Worm (Caenorhabditis elegans) whole organism, early embryonic: ENCODE measurements around the gene Y46E12A.5.

ENCODE experiments used
- B0310.2 ChIP-seq: sonication (generic microtip); optimal IDR thresholded peaks from 2 replicates; lab custom pipeline; 2016; ENCODE audit warnings: mild to moderate bottlenecking, missing genetic modification characterization, missing compliant biosample characterization
- F13C5.2 ChIP-seq: sonication (generic microtip); optimal IDR thresholded peaks from 2 replicates; lab custom pipeline; 2017; ENCODE audit warnings: mild to moderate bottlenecking, missing genetic modification characterization, inconsistent platforms, missing compliant biosample characterization
- aly-1 ChIP-seq: sonication (generic microtip); optimal IDR thresholded peaks from 2 replicates; lab custom pipeline; 2016; ENCODE audit warnings: missing genetic modification characterization, missing compliant biosample characterization
- ama-1 ChIP-seq: fragments of 150-350 bp; optimal IDR thresholded peaks from 2 replicates; lab custom pipeline; 2014
- ceh-13 ChIP-seq: fragments of 200-800 bp; sonication (Bioruptor generic); optimal IDR thresholded peaks from 2 replicates; lab custom pipeline; 2018; ENCODE audit warnings: mild to moderate bottlenecking, missing genetic modification characterization, missing compliant biosample characterization
- ceh-36 ChIP-seq: sonication (generic microtip); optimal IDR thresholded peaks from 2 replicates; lab custom pipeline; 2016; ENCODE audit warnings: missing genetic modification characterization, inconsistent platforms, missing compliant biosample characterization
- ets-7 ChIP-seq: sonication (generic microtip); optimal IDR thresholded peaks from 2 replicates; lab custom pipeline; 2016; ENCODE audit warnings: missing genotype, missing genetic modification characterization, missing compliant biosample characterization
- flt-1 ChIP-seq: fragments of 200-800 bp; sonication (Bioruptor generic); IDR thresholded peaks from 2 replicates; pipeline ENCODE4 v1.3.6; 2022; ENCODE audit warnings: missing genetic modification characterization, missing compliant biosample characterization
- hmbx-1 ChIP-seq: sonication (generic microtip); optimal IDR thresholded peaks from 2 replicates; lab custom pipeline; 2016; ENCODE audit warnings: mild to moderate bottlenecking, missing genetic modification characterization, missing compliant biosample characterization
- hmg-4 ChIP-seq: fragments of 200-800 bp; sonication (Bioruptor generic); optimal IDR thresholded peaks from 2 replicates; lab custom pipeline; 2018; ENCODE audit warnings: mild to moderate bottlenecking, missing genetic modification characterization, missing compliant biosample characterization
- hnd-1 ChIP-seq: sonication (generic microtip); optimal IDR thresholded peaks from 2 replicates; lab custom pipeline; 2016; ENCODE audit warnings: missing genetic modification characterization, missing compliant biosample characterization
- pes-1 ChIP-seq: fragments of 200-800 bp; sonication (Bioruptor generic); IDR thresholded peaks from 2 replicates; pipeline ENCODE4 v1.3.6; 2022; ENCODE audit warnings: missing genetic modification reagents, missing genetic modification characterization, missing compliant biosample characterization
- scrt-1 ChIP-seq: fragments of 200-800 bp; sonication (Bioruptor generic); IDR thresholded peaks from 2 replicates; pipeline ENCODE4 v1.3.6; 2022; ENCODE audit warnings: missing genetic modification characterization, missing compliant biosample characterization
- sea-1 ChIP-seq: fragments of 200-800 bp; sonication (Bioruptor generic); conservative IDR thresholded peaks from 2 replicates; pipeline ENCODE4 v1.3.6; 2022; ENCODE audit warnings: missing genetic modification characterization, missing compliant biosample characterization
- tbx-11 ChIP-seq: fragments of 200-800 bp; sonication (Bioruptor generic); IDR thresholded peaks from 2 replicates; pipeline ENCODE4 v1.3.6; 2022; ENCODE audit warnings: missing genetic modification characterization, missing compliant biosample characterization
- tbx-37 ChIP-seq: fragments of 200-800 bp; sonication (Bioruptor generic); conservative IDR thresholded peaks from 2 replicates; pipeline ENCODE4 v1.3.6; 2022; ENCODE audit warnings: missing genetic modification reagents, missing genetic modification characterization, missing compliant biosample characterization
- tra-4 ChIP-seq: sonication (generic microtip); optimal IDR thresholded peaks from 2 replicates; lab custom pipeline; 2017; ENCODE audit warnings: missing genetic modification characterization, missing compliant biosample characterization

The Y46E12A.5 gene

ce11 chrIII:1769993-1770392 is 11.9 kb upstream of the Y46E12A.5 start, which contains the start of gene tbx-43:
Gene tbx-43, minus strand, starts transcription at chrIII:1770093.
- no peak for TF ChIP-seq F13C5.2

DNA sequence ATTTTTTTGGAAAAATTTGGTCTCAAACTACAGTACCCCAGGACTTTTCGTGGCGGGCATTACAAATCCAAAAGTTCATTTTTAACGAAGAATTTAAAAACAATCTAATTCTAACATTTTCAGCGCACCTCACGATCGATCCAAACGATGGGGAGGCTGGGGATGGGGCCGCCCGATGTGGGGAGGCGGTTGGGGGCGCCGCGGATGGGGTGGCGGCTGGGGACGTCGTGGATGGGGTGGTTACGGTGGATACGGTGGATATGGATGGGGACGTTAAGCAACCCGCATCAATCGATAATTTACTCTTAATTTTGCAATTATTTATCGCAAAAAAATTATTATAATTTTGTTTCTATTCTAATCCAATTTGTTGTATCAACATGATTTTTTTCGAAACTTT is 6.4 kb upstream of the Y46E12A.5 start:
- no peak for TF ChIP-seq tra-4 (tag; lab: Kevin White, UChicago)

DNA sequence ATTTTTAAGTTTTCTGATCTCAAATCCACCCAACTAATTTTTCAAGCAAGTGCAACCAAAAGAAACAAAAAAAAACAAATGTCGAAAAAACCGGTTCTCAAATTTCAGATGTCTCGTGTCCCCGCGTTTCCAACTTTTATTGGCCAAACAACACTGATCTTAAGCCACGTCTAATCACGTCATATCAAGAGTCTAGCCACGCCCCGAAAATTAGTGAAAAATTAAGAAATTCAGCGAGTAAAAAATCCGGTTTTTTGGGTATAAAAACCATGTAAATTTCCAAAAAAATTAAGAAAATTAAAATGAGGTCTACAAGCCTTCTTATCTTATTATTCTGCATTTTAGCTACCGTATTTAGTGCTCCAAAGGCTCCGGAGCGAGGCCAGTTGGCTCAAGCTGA is 5.2 kb upstream of the Y46E12A.5 start, which contains the start of gene cnc-6:
cnc-6 (plus strand) TSS at position 301 of the 400 bp plus-strand sequence.
- TF ChIP-seq ama-1 (lab: Kevin White, UChicago) = no peak
- TF ChIP-seq hmbx-1 = no peak
- no peak for TF ChIP-seq ceh-13
- TF ChIP-seq B0310.2 (tag; lab: Kevin White, UChicago) = no peak
- no peak for TF ChIP-seq ets-7 (tag; lab: Kevin White, UChicago)

DNA sequence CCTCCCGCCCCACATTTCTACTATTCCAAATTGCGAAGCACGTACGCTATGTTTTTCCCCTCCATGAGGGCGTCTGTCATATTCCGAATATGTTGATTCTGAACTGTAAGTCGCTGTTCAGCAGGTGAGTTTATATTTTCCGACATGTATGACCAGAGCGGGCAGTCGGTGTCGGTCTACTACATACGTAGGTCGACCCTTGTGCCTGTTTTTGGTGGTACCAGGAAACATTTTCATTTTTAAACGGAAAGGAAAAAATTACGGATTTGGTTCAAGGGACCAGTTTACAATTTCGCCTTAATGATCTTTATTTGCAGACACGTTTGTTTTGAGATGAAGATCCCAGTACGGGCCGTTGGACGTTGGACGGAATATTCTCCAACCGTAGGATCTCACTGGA is 581 bp upstream of the Y46E12A.5 start, which contains the start of gene Y46E12A.2:
Y46E12A.2 (plus strand) TSS at position 301 of the 400 bp plus-strand sequence.
- no peak for TF ChIP-seq pes-1

DNA sequence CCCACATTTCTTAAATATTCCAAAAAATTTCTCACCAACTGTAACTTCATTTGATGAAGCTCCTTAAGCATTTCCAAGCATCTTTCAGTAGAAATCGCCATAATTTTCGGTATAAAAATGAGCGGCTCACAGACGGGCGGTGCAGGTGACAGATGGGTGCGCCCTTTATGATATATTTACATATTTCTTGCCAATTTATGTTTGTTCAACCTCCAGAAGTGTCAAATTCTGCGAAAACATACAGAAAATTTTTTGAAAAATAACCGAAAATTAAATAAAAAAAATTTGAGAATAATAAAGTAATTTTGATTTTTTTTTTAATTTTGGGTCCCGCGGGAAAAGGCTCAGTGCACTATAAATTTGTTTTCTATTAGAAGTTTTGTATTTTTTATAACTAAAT is 3.2 kb downstream of the Y46E12A.5 start, which contains the start of gene Y46E12A.3:
Y46E12A.3 (minus strand) TSS at position 101 of the 400 bp plus-strand sequence.
- TF ChIP-seq pes-1 (no peak), aly-1 (no peak), tbx-37 (GFP tag; lab: Robert Waterston, UW) (no peak), sea-1 (GFP tag; lab: Robert Waterston, UW) (no peak)

ce11 chrIII:1745450-1746127 is 12.5 kb downstream of the Y46E12A.5 start:
- TF ChIP-seq ets-7 (tag; lab: Kevin White, UChicago) (no peak), pes-1 (no peak), hmbx-1 (no peak), scrt-1 (GFP tag; lab: Robert Waterston, UW) (no peak), ceh-36 (tag; lab: Kevin White, UChicago) (no peak), flt-1 (GFP tag; lab: Robert Waterston, UW) (no peak), tbx-37 (GFP tag; lab: Robert Waterston, UW) (no peak), ama-1 (lab: Kevin White, UChicago) (no peak), B0310.2 (tag; lab: Kevin White, UChicago) (no peak)

DNA sequence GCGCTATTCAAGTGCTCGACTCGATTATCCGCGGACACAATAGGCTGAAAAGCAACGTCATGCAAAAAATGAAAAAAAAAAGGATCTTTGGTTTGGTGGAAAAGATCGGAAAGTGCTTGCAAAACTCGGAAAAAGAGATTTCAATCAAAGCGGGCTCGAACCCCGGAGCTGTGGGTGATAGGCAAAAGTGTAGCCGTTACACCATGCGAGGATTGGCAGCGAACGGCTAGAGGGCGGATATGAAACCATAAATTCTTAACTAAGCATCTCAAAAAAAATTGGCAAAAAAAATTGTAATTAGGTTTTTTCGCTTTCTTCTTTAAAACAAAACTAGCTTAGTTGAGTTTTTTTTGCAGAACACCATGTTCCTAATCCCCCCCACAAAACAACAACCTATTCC is 13.6 kb downstream of the Y46E12A.5 start:
- no peak for TF ChIP-seq ets-7 (tag; lab: Kevin White, UChicago)
- TF ChIP-seq sea-1 (GFP tag; lab: Robert Waterston, UW) = no peak
- TF ChIP-seq tra-4 (tag; lab: Kevin White, UChicago) = no peak
- TF ChIP-seq F13C5.2 = no peak
- TF ChIP-seq ama-1 (lab: Kevin White, UChicago) = no peak
- no peak for TF ChIP-seq hnd-1
- TF ChIP-seq tbx-37 (GFP tag; lab: Robert Waterston, UW) = no peak
- no peak for TF ChIP-seq tbx-11 (GFP tag; lab: Robert Waterston, UW)
- no peak for TF ChIP-seq ceh-36 (tag; lab: Kevin White, UChicago)

DNA sequence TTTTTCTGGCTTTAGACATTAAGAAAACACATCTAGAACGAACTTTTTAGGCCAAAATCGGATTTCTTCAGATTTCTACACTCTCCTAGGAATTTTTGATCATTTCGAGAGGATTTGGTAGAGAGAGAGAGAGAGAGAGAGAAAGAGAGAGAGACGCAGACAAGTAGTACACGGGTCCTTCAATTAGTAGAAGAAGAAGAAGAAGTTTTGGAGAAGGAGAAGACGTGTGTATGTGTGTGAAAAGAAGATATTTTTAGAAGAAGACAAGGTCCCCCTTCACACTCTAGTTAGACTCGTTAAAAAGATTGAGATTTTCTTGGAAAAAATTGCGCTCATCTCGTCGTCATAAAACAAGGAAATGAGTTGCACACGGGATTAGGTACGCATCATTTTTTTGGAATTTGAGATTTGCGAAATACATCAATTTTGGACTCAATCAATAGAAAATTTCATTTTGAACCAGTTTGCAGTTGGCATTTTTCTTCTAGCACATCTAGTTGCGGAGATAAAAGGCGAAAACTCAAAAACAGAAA is 14.5 kb downstream of the Y46E12A.5 start:
- TF ChIP-seq tra-4 (tag; lab: Kevin White, UChicago) (no peak), pes-1 (no peak), hmbx-1 (no peak), hnd-1 (no peak), scrt-1 (GFP tag; lab: Robert Waterston, UW) (no peak), ama-1 (lab: Kevin White, UChicago) (no peak), sea-1 (GFP tag; lab: Robert Waterston, UW) (no peak), ceh-36 (tag; lab: Kevin White, UChicago) (no peak), tbx-11 (GFP tag; lab: Robert Waterston, UW) (no peak), hmg-4 (no peak), ceh-13 (no peak), B0310.2 (tag; lab: Kevin White, UChicago) (no peak), tbx-37 (GFP tag; lab: Robert Waterston, UW) (no peak), flt-1 (GFP tag; lab: Robert Waterston, UW) (no peak), F13C5.2 (no peak), aly-1 (no peak), ets-7 (tag; lab: Kevin White, UChicago) (no peak)

DNA sequence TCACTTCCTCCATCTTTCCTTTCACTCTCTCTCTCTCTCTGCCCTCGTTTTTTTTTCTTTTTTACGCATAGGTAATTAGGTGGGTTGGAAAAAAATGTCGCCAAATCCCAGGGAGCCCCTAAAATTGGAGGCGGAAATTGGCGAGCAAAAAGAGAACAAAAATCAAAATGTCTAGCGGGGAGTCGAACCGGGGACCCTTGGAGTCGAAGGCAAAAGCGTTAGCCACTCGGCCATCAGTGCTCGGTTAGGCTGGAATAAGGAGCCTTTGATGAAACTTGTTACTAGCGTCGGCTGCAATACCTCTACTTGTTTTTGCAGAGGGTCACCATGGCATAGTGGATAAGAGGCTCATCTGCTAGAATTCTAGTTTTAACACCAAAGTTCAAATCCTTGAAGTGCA is 15.0 kb downstream of the Y46E12A.5 start:
- TF ChIP-seq hnd-1 (no peak), ama-1 (lab: Kevin White, UChicago) (no peak), F13C5.2 (no peak)
